Fruit fly (Drosophila melanogaster): Measurements from ENCODE around the gene CG46456.

The CG46456 gene

dm6 chr3L:5355074-5355790, at the start of gene CG46456:
TSS of gene CG46456 (minus strand) at chr3L:5355346.
- peak; percentile 97 for TF ChIP-seq CG17801 (GFP tag; optimal IDR thresholded peaks at IDR 0.05; ENCODE audit: partially characterized antibody)

- no peak for TF ChIP-seq CG17801 (GFP tag; optimal IDR thresholded peaks at IDR 0.05; ENCODE audit: partially characterized antibody)
Measured at dm6 chr3L:5385762-5386161, 30.6 kb upstream of the CG46456 start.

DNA sequence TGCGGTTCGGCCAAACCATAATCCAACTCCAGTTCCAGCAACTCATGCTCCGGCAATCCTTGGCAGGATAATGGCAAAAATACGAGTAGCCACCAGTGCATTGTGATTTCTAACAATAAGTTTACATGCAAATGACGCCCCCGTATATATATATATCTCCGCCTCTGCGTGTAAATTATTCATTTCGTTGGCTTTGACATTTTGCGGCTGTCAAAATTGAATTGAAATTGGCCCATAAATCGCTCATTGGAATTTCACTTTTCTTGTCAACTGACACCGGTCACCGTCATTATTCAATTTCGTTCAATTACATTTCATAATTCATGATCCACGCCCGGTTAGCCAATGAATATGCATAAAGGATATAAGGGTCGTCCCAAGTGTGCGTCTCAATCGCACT, 27.6 kb upstream of the CG46456 start, which contains the start of gene Ir64a:
Gene Ir64a, minus strand, starts transcription at position 101 of the 400 bp plus-strand sequence.
- TF ChIP-seq CG17801 (GFP tag; optimal IDR thresholded peaks at IDR 0.05; ENCODE audit: partially characterized antibody): no peak

dm6 chr3L:5372052-5372451, 16.9 kb upstream of the CG46456 start:
- TF ChIP-seq CG17801 (GFP tag; optimal IDR thresholded peaks at IDR 0.05; ENCODE audit: partially characterized antibody): no peak

DNA sequence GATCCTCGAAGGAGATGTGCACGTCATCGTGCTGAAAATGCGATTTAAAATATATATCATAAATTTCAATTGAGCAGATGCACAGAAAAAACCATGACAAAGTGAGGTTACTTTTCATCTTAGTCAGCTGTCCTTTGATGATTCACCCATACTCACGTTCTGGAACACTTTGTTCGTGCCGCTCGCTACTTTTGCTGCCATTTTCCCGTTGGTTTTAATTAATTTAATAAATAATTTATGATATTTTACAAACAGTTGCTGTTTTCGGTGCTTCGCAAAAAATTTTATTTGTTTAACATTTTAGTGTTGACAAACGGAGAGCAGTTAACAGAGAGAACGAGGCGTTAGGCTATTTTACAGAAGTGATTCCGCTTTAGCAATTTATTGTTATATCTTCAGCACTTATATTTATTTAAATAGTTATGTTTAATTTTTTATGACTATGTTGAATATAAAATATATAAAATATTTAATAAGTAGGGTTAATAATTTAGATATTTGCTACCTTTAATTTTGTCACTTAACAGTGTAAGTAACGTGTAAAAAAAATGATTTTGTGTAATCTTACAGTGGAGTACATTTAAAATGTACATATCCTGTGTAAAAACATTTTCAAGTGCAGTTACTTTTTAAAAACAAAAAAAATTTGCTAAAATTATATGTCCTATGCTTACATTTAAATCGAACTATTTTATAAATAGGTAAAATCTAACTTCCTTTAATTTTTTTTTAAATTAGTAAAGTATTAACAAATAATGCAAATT, 12.8 kb upstream of the CG46456 start, which contains the start of gene Pfdn4:
Gene Pfdn4, minus strand, starts transcription at position 265 of the 764 bp plus-strand sequence.
- no peak for TF ChIP-seq CG17801 (GFP tag; optimal IDR thresholded peaks at IDR 0.05; ENCODE audit: partially characterized antibody)

- peak; percentile 19 for TF ChIP-seq CG17801 (GFP tag; optimal IDR thresholded peaks at IDR 0.05; ENCODE audit: partially characterized antibody)
Measured at dm6 chr3L:5365880-5366507, 10.8 kb upstream of the CG46456 start, which contains the start of the genes Uev1A and Membrin. TSS of gene Uev1A (minus strand) at chr3L:5366225. TSS of gene Membrin (plus strand) at chr3L:5366455.

DNA sequence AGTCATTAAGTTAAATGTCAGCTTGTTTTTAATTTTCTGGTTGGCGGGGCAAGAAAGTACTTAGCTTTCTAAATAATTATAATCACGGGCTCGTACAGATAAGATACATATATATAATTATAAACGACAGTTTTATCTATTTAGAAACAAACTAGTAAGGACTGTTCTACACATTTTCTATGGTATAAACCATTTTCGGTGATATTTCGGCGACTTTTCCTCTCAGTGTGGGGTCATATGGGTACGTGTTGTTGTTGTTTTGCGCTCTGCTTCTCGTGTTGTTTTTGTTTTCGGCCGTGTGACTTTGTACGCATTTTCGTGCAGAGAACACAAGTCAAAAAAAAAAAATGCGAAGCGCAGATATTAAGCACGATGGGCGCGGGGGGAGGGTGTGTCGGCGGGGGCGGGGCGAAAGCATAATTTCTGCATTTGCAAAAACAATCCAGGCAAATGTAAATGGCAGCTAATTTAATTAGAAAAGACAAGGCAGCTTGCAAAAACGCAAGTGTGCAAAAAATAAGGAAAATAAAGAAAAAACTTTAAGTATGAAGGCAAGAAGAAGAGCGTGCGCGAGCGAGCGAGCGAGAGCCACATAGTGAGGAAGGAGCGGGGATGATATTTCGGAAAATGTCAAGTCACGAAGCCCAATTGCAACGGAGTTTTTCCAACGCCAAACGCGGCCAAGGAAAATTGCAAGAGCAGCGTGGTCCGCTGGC, 10.2 kb upstream of the CG46456 start:
- TF ChIP-seq CG17801 (GFP tag; optimal IDR thresholded peaks at IDR 0.05; ENCODE audit: partially characterized antibody): peak; percentile 34

DNA sequence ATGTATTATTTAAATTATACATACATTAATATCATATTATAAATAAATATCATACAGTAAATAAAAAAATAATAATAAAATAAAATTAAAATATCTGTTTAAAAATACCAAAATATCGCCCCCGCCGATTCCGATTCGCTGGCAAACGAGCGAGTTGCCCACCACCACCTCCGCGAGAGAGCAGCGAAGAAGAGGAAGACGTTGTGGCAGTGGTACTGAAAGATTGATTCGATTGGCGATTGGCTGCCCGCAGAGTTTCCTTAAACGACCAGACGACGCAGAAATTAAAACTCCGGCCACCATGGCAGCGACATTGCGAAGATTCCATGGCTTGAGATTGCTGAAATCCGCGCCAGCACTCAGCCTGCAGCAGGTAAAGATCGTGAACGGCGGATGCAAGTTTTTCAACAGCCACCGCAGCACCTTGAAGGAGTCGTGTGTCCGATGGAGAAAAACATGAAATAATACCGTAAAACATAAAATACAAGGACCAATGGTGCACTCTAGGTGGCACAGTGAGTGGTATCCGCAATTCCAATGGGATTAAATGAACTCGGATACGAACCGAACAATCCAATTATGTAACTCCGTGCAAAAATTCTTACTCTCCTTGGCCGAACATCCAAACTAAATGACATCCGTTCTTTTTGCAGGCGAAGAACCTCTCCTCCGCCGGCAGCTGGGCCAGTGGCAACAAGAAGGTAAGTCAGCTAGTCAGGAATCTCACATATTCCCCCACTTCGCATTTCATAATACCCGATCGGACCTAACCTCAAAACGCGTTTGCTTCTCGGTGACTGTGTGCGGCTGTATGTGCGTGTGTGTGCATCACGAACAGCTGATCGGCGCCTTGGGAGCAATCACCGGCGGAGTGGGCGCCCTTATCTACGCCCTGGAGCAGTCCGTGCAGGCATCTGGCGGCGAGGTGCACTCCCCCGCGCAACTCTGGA, 5.2 kb upstream of the CG46456 start, which contains the start of gene Cyt-c1:
Gene Cyt-c1, plus strand, starts transcription at position 173 of the 950 bp plus-strand sequence.
- TF ChIP-seq CG17801 (GFP tag; optimal IDR thresholded peaks at IDR 0.05; ENCODE audit: partially characterized antibody): peak; percentile 4

- TF ChIP-seq CG17801 (GFP tag; optimal IDR thresholded peaks at IDR 0.05; ENCODE audit: partially characterized antibody): no peak
Measured at dm6 chr3L:5359208-5360003, 4.3 kb upstream of the CG46456 start, which contains the start of gene Klp64D. TSS of gene Klp64D (minus strand) at chr3L:5359392.

DNA sequence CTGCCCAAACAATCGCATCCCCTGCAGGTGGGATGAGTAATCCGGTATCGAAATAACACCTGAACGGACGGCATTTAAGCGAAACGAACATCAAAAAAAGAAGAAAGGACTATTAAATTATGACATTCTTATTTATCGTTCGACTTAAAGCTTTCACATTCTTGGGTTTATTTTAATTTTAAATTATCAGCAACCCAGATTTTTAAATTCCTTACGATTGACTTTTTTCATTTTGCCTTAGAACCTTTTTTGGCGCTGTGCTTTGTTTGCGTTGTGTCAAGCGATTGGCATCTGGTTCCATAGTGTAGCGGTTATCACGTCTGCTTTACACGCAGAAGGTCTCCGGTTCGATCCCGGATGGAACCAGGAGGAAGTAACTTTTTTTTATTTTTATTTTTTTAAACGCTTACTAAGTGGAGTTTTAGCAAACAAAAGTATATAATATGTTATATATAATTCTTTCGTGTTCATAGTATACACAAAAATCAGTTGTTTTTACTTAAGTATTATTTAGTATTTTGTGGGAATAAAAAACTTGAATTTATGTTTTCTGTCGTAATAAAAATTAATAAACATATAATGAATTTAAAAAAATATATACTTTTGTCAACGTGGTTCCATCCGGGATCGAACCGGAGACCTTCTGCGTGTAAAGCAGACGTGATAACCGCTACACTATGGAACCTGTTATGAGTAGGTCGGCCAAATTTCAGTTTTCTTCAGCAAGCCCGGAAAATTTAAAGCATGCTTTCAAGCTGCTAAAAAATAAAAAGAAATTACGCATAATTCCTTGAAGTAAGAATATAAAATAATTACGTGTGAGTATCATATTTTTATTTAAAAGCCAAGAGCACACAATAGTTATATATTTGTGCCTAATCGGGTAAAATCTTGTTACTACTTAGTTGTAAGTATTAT, 1.2 kb upstream of the CG46456 start:
- peak; percentile 22 for TF ChIP-seq CG17801 (GFP tag; optimal IDR thresholded peaks at IDR 0.05; ENCODE audit: partially characterized antibody)

DNA sequence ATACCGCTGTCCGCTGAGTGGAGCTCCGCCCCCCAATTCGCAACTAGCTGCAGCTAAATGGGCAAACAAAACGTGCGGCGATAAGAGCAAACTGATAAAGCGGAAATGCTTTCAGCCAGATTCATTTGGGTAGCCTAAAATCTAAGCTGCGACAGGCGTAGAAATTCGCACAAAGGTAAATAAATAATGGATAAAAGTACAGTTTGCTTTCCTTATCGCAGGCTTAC, 590 bp upstream of the CG46456 start, which contains the start of gene lama:
Gene lama, minus strand, starts transcription at position 101 of the 227 bp plus-strand sequence.
- no peak for TF ChIP-seq CG17801 (GFP tag; optimal IDR thresholded peaks at IDR 0.05; ENCODE audit: partially characterized antibody)

- TF ChIP-seq CG17801 (GFP tag; optimal IDR thresholded peaks at IDR 0.05; ENCODE audit: partially characterized antibody): no peak
Measured at dm6 chr3L:5354472-5354871, 674 bp downstream of the CG46456 start.

Data from ovary, adult (tissue).